Comparison of ENCODE assay signal across 7 worm cellular contexts in the genomic region with DNA sequence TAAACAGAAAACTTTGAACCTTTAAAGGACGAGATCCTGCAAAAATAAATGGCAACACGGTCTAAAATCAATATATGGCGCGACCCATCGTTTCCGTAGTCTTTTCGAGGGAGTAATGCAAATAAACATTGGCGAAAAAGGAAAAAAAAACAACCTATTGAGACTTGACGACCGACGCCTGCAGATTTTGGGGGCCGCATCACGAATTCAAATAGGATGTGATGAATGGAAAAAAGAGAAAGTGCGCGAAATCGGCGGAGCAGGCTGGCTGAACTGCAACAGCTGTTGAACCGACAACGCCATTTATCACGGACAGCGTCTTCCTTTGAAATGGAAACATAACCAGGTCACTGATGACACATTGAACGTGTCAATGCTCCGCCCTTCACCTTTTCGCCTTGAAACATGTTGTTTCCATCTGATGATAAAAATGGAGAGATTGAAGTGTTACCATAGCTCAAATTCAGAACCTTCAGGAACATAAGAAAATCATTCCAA.
A peak's percentile ranks its signal among the peaks of the same experiment; 100 is the strongest.
TF ChIP-seq lines count a peak whose summit lies in the region.

No protein-coding gene starts in this region.

TF ChIP-seq in whole organism, L1 larva, 84 proteins besides CTCF, POLR2A, EP300 and RAD21:
- no peak for TF ChIP-seq vab-15 (tag; optimal IDR thresholded peaks at IDR 0.05; lab: Kevin White, UChicago)
- no peak for TF ChIP-seq xbp-1 (tag; optimal IDR thresholded peaks at IDR 0.05; lab: Kevin White, UChicago)
- TF ChIP-seq rnt-1 (tag; optimal IDR thresholded peaks at IDR 0.05; lab: Kevin White, UChicago) = peak; percentile 76
- no peak for TF ChIP-seq efl-1 (optimal IDR thresholded peaks at IDR 0.05; lab: Kevin White, UChicago)
- TF ChIP-seq efl-1 (GFP tag; optimal IDR thresholded peaks at IDR 0.05 in 1 of 2; lab: Kevin White, UChicago) = peak in 1 of 2 experiments; percentile 93
- TF ChIP-seq unc-86 (tag; optimal IDR thresholded peaks at IDR 0.05; lab: Kevin White, UChicago) = no peak
- TF ChIP-seq lin-14 (GFP tag; optimal IDR thresholded peaks at IDR 0.05; lab: Kevin White, UChicago) = peak; percentile 39
- peak; percentile 75 for TF ChIP-seq blmp-1 (tag; optimal IDR thresholded peaks at IDR 0.05; lab: Kevin White, UChicago)
- peak in 1 of 3 experiments; percentile 34 for TF ChIP-seq dpl-1 (GFP tag; optimal IDR thresholded peaks at IDR 0.05; lab: Kevin White, UChicago)

TF ChIP-seq in whole organism, L2 larva, 48 proteins besides CTCF, POLR2A, EP300 and RAD21:
- TF ChIP-seq ceh-82 (tag; optimal IDR thresholded peaks at IDR 0.05; lab: Kevin White, UChicago) (no peak), egl-27 (tag; optimal IDR thresholded peaks at IDR 0.05; lab: Kevin White, UChicago) (no peak), lin-13 (GFP tag; optimal IDR thresholded peaks at IDR 0.05; lab: Kevin White, UChicago) (peak; percentile 12), sma-9 (GFP tag; optimal IDR thresholded peaks at IDR 0.05; lab: Kevin White, UChicago) (peak; percentile 34), sma-9 (tag; optimal IDR thresholded peaks at IDR 0.05; lab: Kevin White, UChicago) (no peak), nhr-11 (tag; optimal IDR thresholded peaks at IDR 0.05; lab: Kevin White, UChicago) (no peak), unc-39 (tag; optimal IDR thresholded peaks at IDR 0.05; lab: Kevin White, UChicago) (no peak), lsy-2 (tag; optimal IDR thresholded peaks at IDR 0.05; lab: Kevin White, UChicago) (no peak), snpc-4 (tag; optimal IDR thresholded peaks at IDR 0.05; lab: Kevin White, UChicago) (no peak), ZK546.5 (tag; optimal IDR thresholded peaks at IDR 0.05; lab: Kevin White, UChicago) (no peak)

TF ChIP-seq in whole organism, L3 larva, 47 proteins besides CTCF, POLR2A, EP300 and RAD21:
- TF ChIP-seq lin-39 (tag; optimal IDR thresholded peaks at IDR 0.05; lab: Kevin White, UChicago) (peak; percentile 72), eor-1 (tag; optimal IDR thresholded peaks at IDR 0.05; lab: Kevin White, UChicago) (no peak), nhr-43 (tag; optimal IDR thresholded peaks at IDR 0.05; lab: Kevin White, UChicago; ENCODE audit: poor library complexity, severe bottlenecking) (peak; percentile 36), ceh-82 (tag; optimal IDR thresholded peaks at IDR 0.05; lab: Kevin White, UChicago) (no peak), ama-1 (optimal IDR thresholded peaks at IDR 0.05; lab: Kevin White, UChicago) (peak; percentile 54), ceh-16 (tag; optimal IDR thresholded peaks at IDR 0.05; lab: Kevin White, UChicago) (no peak)

TF ChIP-seq in whole organism, L4 larva, 104 proteins besides CTCF, POLR2A, EP300 and RAD21:
- no peak for TF ChIP-seq nhr-28 (tag; optimal IDR thresholded peaks at IDR 0.05; lab: Kevin White, UChicago)
- no peak for TF ChIP-seq nhr-6 (tag; optimal IDR thresholded peaks at IDR 0.05; lab: Kevin White, UChicago)
- TF ChIP-seq ceh-20 (GFP tag; IDR thresholded peaks at IDR 0.05; lab: Robert Waterston, UW) = peak; percentile 17; the same call in 1 of the 2 replicates
- TF ChIP-seq vab-7 (GFP tag; IDR thresholded peaks at IDR 0.05; lab: Robert Waterston, UW) = no peak
- no peak for TF ChIP-seq unc-130 (GFP tag; optimal IDR thresholded peaks at IDR 0.05; lab: Kevin White, UChicago)
- TF ChIP-seq gei-8 (GFP tag; optimal IDR thresholded peaks at IDR 0.05; lab: Kevin White, UChicago) = no peak
- peak; percentile 23; the same call in 1 of the 2 replicates for TF ChIP-seq pha-4 (GFP tag; IDR thresholded peaks at IDR 0.05; lab: Robert Waterston, UW)
- TF ChIP-seq pha-4 (tag; optimal IDR thresholded peaks at IDR 0.05; lab: Kevin White, UChicago) = no peak
- no peak for TF ChIP-seq nhr-25 (tag; optimal IDR thresholded peaks at IDR 0.05; lab: Kevin White, UChicago; ENCODE audit: borderline replicate concordance, insufficient read depth)
- no peak for TF ChIP-seq daf-19 (GFP tag; conservative IDR thresholded peaks at IDR 0.05; lab: Robert Waterston, UW)
- TF ChIP-seq ztf-7 (tag; optimal IDR thresholded peaks at IDR 0.05; lab: Kevin White, UChicago) = no peak
- no peak for TF ChIP-seq nhr-42 (GFP tag; IDR thresholded peaks at IDR 0.05; lab: Robert Waterston, UW)
- no peak for TF ChIP-seq tra-1 (GFP tag; IDR thresholded peaks at IDR 0.05; lab: Robert Waterston, UW)
- TF ChIP-seq nhr-111 (GFP tag; optimal IDR thresholded peaks at IDR 0.05; lab: Kevin White, UChicago) = no peak
- no peak for TF ChIP-seq D1046.2 (GFP tag; IDR thresholded peaks at IDR 0.05; lab: Robert Waterston, UW)
TF ChIP-seq in whole organism, L4 larva: peak in this region for 2.

TF ChIP-seq in whole organism, late embryonic, 69 proteins besides CTCF, POLR2A, EP300 and RAD21:
- TF ChIP-seq eyg-1 (tag; optimal IDR thresholded peaks at IDR 0.05; lab: Kevin White, UChicago) (no peak), hlh-30 (tag; optimal IDR thresholded peaks at IDR 0.05; lab: Kevin White, UChicago; ENCODE audit: insufficient read depth) (no peak), che-1 (tag; optimal IDR thresholded peaks at IDR 0.05; lab: Kevin White, UChicago) (no peak), unc-55 (GFP tag; optimal IDR thresholded peaks at IDR 0.05; lab: Kevin White, UChicago) (peak; percentile 13), mec-3 (tag; optimal IDR thresholded peaks at IDR 0.05; lab: Kevin White, UChicago; ENCODE audit: borderline replicate concordance) (no peak), elt-4 (tag; optimal IDR thresholded peaks at IDR 0.05; lab: Kevin White, UChicago) (no peak), nhr-232 (tag; optimal IDR thresholded peaks at IDR 0.05; lab: Kevin White, UChicago) (no peak)

TF ChIP-seq in whole organism, mixed stage, embryonic, 35 proteins besides CTCF, POLR2A, EP300 and RAD21:
- TF ChIP-seq hlh-1 (tag; optimal IDR thresholded peaks at IDR 0.05; lab: Kevin White, UChicago) (peak; percentile 72), flh-1 (GFP tag; optimal IDR thresholded peaks at IDR 0.05; lab: Kevin White, UChicago) (no peak), elt-3 (tag; optimal IDR thresholded peaks at IDR 0.05; lab: Kevin White, UChicago) (no peak), unc-62 (GFP tag; optimal IDR thresholded peaks at IDR 0.05; lab: Kevin White, UChicago) (peak; percentile 44), drap-1 (GFP tag; optimal IDR thresholded peaks at IDR 0.05; lab: Kevin White, UChicago) (no peak), nhr-237 (tag; optimal IDR thresholded peaks at IDR 0.05; lab: Kevin White, UChicago) (no peak), zip-8 (tag; optimal IDR thresholded peaks at IDR 0.05; lab: Kevin White, UChicago) (no peak), lin-13 (tag; optimal IDR thresholded peaks at IDR 0.05; lab: Kevin White, UChicago) (no peak), ces-1 (GFP tag; optimal IDR thresholded peaks at IDR 0.05; lab: Kevin White, UChicago) (no peak), tbx-8 (GFP tag; optimal IDR thresholded peaks at IDR 0.05; lab: Kevin White, UChicago) (no peak), mls-2 (tag; optimal IDR thresholded peaks at IDR 0.05; lab: Kevin White, UChicago) (no peak), ceh-83 (GFP tag; optimal IDR thresholded peaks at IDR 0.05; lab: Kevin White, UChicago) (no peak), ztf-11 (tag; optimal IDR thresholded peaks at IDR 0.05; lab: Kevin White, UChicago) (no peak)
TF ChIP-seq in whole organism, mixed stage, embryonic: peak in this region for 2.

TF ChIP-seq in whole organism, young adult, 124 proteins besides CTCF, POLR2A, EP300 and RAD21:
- TF ChIP-seq ztf-18 (tag; optimal IDR thresholded peaks at IDR 0.05; lab: Kevin White, UChicago) = no peak
- TF ChIP-seq madf-3 (GFP tag; IDR thresholded peaks at IDR 0.05; lab: Robert Waterston, UW) = 0 out of 2 replicates have a peak, but pooled peaks have one; percentile 50
- no peak for TF ChIP-seq ztf-28 (GFP tag; IDR thresholded peaks at IDR 0.05; lab: Robert Waterston, UW)
- peak in 1 of 3 experiments; percentile 9 for TF ChIP-seq lin-35 (GFP tag; optimal IDR thresholded peaks at IDR 0.05; lab: Kevin White, UChicago)
- TF ChIP-seq B0019.2 (GFP tag; conservative IDR thresholded peaks at IDR 0.05; lab: Robert Waterston, UW) = 0 out of 2 replicates have a peak, but pooled peaks have one; percentile 12
- no peak for TF ChIP-seq lsl-1 (GFP tag; optimal IDR thresholded peaks at IDR 0.05; lab: Kevin White, UChicago)
- TF ChIP-seq attf-5 (GFP tag; optimal IDR thresholded peaks at IDR 0.05; lab: Kevin White, UChicago) = no peak
- 0 out of 2 replicates have a peak, but pooled peaks have one; percentile 12 for TF ChIP-seq madf-6 (GFP tag; IDR thresholded peaks at IDR 0.05; lab: Robert Waterston, UW)
- TF ChIP-seq ceh-40 (GFP tag; IDR thresholded peaks at IDR 0.05; lab: Robert Waterston, UW) = no peak
- no peak for TF ChIP-seq snpc-1.3 (tag; optimal IDR thresholded peaks at IDR 0.05; lab: Kevin White, UChicago; ENCODE audit: insufficient read depth)
- TF ChIP-seq rcor-1 (GFP tag; IDR thresholded peaks at IDR 0.05; lab: Robert Waterston, UW) = no peak
- TF ChIP-seq tbx-9 (tag; optimal IDR thresholded peaks at IDR 0.05; lab: Kevin White, UChicago; ENCODE audit: borderline replicate concordance) = no peak
- no peak for TF ChIP-seq egrh-3 (GFP tag; IDR thresholded peaks at IDR 0.05; lab: Robert Waterston, UW)
- TF ChIP-seq unc-62 (GFP tag; optimal IDR thresholded peaks at IDR 0.05; lab: Kevin White, UChicago) = peak; percentile 59
- TF ChIP-seq ccch-3 (GFP tag; optimal IDR thresholded peaks at IDR 0.05; lab: Kevin White, UChicago) = no peak
- no peak for TF ChIP-seq mel-28 (tag; optimal IDR thresholded peaks at IDR 0.05; lab: Kevin White, UChicago; ENCODE audit: borderline replicate concordance)
